Worm (Caenorhabditis elegans) whole organism, early embryonic: ENCODE data around the gene Y81B9A.3.

ENCODE experiments used
- B0310.2 ChIP-seq: sonication (generic microtip); optimal IDR thresholded peaks from 2 replicates; lab custom pipeline; 2016; ENCODE audit warnings: mild to moderate bottlenecking, missing genetic modification characterization, missing compliant biosample characterization
- F13C5.2 ChIP-seq: sonication (generic microtip); optimal IDR thresholded peaks from 2 replicates; lab custom pipeline; 2017; ENCODE audit warnings: mild to moderate bottlenecking, missing genetic modification characterization, inconsistent platforms, missing compliant biosample characterization
- aly-1 ChIP-seq: sonication (generic microtip); optimal IDR thresholded peaks from 2 replicates; lab custom pipeline; 2016; ENCODE audit warnings: missing genetic modification characterization, missing compliant biosample characterization
- ama-1 ChIP-seq: fragments of 150-350 bp; optimal IDR thresholded peaks from 2 replicates; lab custom pipeline; 2014
- ceh-13 ChIP-seq: fragments of 200-800 bp; sonication (Bioruptor generic); optimal IDR thresholded peaks from 2 replicates; lab custom pipeline; 2018; ENCODE audit warnings: mild to moderate bottlenecking, missing genetic modification characterization, missing compliant biosample characterization
- ceh-36 ChIP-seq: sonication (generic microtip); optimal IDR thresholded peaks from 2 replicates; lab custom pipeline; 2016; ENCODE audit warnings: missing genetic modification characterization, inconsistent platforms, missing compliant biosample characterization
- ets-7 ChIP-seq: sonication (generic microtip); optimal IDR thresholded peaks from 2 replicates; lab custom pipeline; 2016; ENCODE audit warnings: missing genotype, missing genetic modification characterization, missing compliant biosample characterization
- flt-1 ChIP-seq: fragments of 200-800 bp; sonication (Bioruptor generic); IDR thresholded peaks from 2 replicates; pipeline ENCODE4 v1.3.6; 2022; ENCODE audit warnings: missing genetic modification characterization, missing compliant biosample characterization
- hmbx-1 ChIP-seq: sonication (generic microtip); optimal IDR thresholded peaks from 2 replicates; lab custom pipeline; 2016; ENCODE audit warnings: mild to moderate bottlenecking, missing genetic modification characterization, missing compliant biosample characterization
- hmg-4 ChIP-seq: fragments of 200-800 bp; sonication (Bioruptor generic); optimal IDR thresholded peaks from 2 replicates; lab custom pipeline; 2018; ENCODE audit warnings: mild to moderate bottlenecking, missing genetic modification characterization, missing compliant biosample characterization
- hnd-1 ChIP-seq: sonication (generic microtip); optimal IDR thresholded peaks from 2 replicates; lab custom pipeline; 2016; ENCODE audit warnings: missing genetic modification characterization, missing compliant biosample characterization
- pes-1 ChIP-seq: fragments of 200-800 bp; sonication (Bioruptor generic); IDR thresholded peaks from 2 replicates; pipeline ENCODE4 v1.3.6; 2022; ENCODE audit warnings: missing genetic modification reagents, missing genetic modification characterization, missing compliant biosample characterization
- scrt-1 ChIP-seq: fragments of 200-800 bp; sonication (Bioruptor generic); IDR thresholded peaks from 2 replicates; pipeline ENCODE4 v1.3.6; 2022; ENCODE audit warnings: missing genetic modification characterization, missing compliant biosample characterization
- sea-1 ChIP-seq: fragments of 200-800 bp; sonication (Bioruptor generic); conservative IDR thresholded peaks from 2 replicates; pipeline ENCODE4 v1.3.6; 2022; ENCODE audit warnings: missing genetic modification characterization, missing compliant biosample characterization
- tbx-11 ChIP-seq: fragments of 200-800 bp; sonication (Bioruptor generic); IDR thresholded peaks from 2 replicates; pipeline ENCODE4 v1.3.6; 2022; ENCODE audit warnings: missing genetic modification characterization, missing compliant biosample characterization
- tbx-37 ChIP-seq: fragments of 200-800 bp; sonication (Bioruptor generic); conservative IDR thresholded peaks from 2 replicates; pipeline ENCODE4 v1.3.6; 2022; ENCODE audit warnings: missing genetic modification reagents, missing genetic modification characterization, missing compliant biosample characterization
- tra-4 ChIP-seq: sonication (generic microtip); optimal IDR thresholded peaks from 2 replicates; lab custom pipeline; 2017; ENCODE audit warnings: missing genetic modification characterization, missing compliant biosample characterization

Y81B9A.3 gene

ce11 chrX:9161253-9161904 is 20.9 kb upstream of the Y81B9A.3 start:
- no peak for TF ChIP-seq ceh-36 (tag; lab: Kevin White, UChicago)
- no peak for TF ChIP-seq hnd-1
- TF ChIP-seq tbx-37 (GFP tag; lab: Robert Waterston, UW): no peak
- no peak for TF ChIP-seq sea-1
- no peak for TF ChIP-seq ceh-13 (GFP tag; lab: Kevin White, UChicago)
- TF ChIP-seq aly-1 (tag; lab: Kevin White, UChicago): no peak
- no peak for TF ChIP-seq tra-4 (tag; lab: Kevin White, UChicago)
- TF ChIP-seq hmg-4: no peak
- TF ChIP-seq pes-1 (GFP tag; lab: Robert Waterston, UW): no peak
- no peak for TF ChIP-seq ets-7 (tag; lab: Kevin White, UChicago)
- no peak for TF ChIP-seq scrt-1 (GFP tag; lab: Robert Waterston, UW)
- no peak for TF ChIP-seq B0310.2
- no peak for TF ChIP-seq flt-1 (GFP tag; lab: Robert Waterston, UW)
- TF ChIP-seq hmbx-1 (tag; lab: Kevin White, UChicago): no peak
- no peak for TF ChIP-seq F13C5.2 (tag; lab: Kevin White, UChicago)
- no peak for TF ChIP-seq ama-1 (lab: Kevin White, UChicago)
- no peak for TF ChIP-seq tbx-11

ce11 chrX:9162864-9163263 is 19.4 kb upstream of the Y81B9A.3 start, which contains the start of gene tsp-11:
Gene tsp-11 (plus strand): TSS chrX:9163164.
- no peak for TF ChIP-seq pes-1 (GFP tag; lab: Robert Waterston, UW)
- no peak for TF ChIP-seq hmg-4
- no peak for TF ChIP-seq tbx-11
- no peak for TF ChIP-seq ceh-13 (GFP tag; lab: Kevin White, UChicago)
- no peak for TF ChIP-seq aly-1 (tag; lab: Kevin White, UChicago)
- TF ChIP-seq hmbx-1 (tag; lab: Kevin White, UChicago): no peak
- TF ChIP-seq ets-7 (tag; lab: Kevin White, UChicago): no peak
- TF ChIP-seq hnd-1: no peak
- TF ChIP-seq F13C5.2 (tag; lab: Kevin White, UChicago): no peak
- TF ChIP-seq ceh-36 (tag; lab: Kevin White, UChicago): no peak
- TF ChIP-seq flt-1 (GFP tag; lab: Robert Waterston, UW): no peak
- TF ChIP-seq B0310.2: no peak
- no peak for TF ChIP-seq tbx-37 (GFP tag; lab: Robert Waterston, UW)
- no peak for TF ChIP-seq sea-1
- TF ChIP-seq ama-1 (lab: Kevin White, UChicago): no peak

- no peak for TF ChIP-seq tbx-11
- no peak for TF ChIP-seq hmg-4
- no peak for TF ChIP-seq tbx-37 (GFP tag; lab: Robert Waterston, UW)
- TF ChIP-seq ceh-36 (tag; lab: Kevin White, UChicago): no peak
- no peak for TF ChIP-seq aly-1 (tag; lab: Kevin White, UChicago)
- TF ChIP-seq hmbx-1 (tag; lab: Kevin White, UChicago): no peak
- no peak for TF ChIP-seq scrt-1 (GFP tag; lab: Robert Waterston, UW)
- no peak for TF ChIP-seq flt-1 (GFP tag; lab: Robert Waterston, UW)
- no peak for TF ChIP-seq pes-1 (GFP tag; lab: Robert Waterston, UW)
- no peak for TF ChIP-seq tra-4 (tag; lab: Kevin White, UChicago)
These were observed 15.3 kb upstream of the Y81B9A.3 start, which contains the start of gene B0563.10 for ce11 chrX:9166921-9167320. Gene B0563.10 (minus strand): TSS chrX:9167245.

- TF ChIP-seq hmbx-1 (tag; lab: Kevin White, UChicago) (no peak), tbx-11 (no peak), sea-1 (no peak), aly-1 (tag; lab: Kevin White, UChicago) (no peak), ceh-36 (tag; lab: Kevin White, UChicago) (no peak)
These were observed 14.0 kb upstream of the Y81B9A.3 start, which contains the start of gene B0563.9 for ce11 chrX:9168239-9168638. Gene B0563.9 (plus strand): TSS chrX:9168539.

- TF ChIP-seq tbx-11 (no peak), pes-1 (GFP tag; lab: Robert Waterston, UW) (no peak), scrt-1 (GFP tag; lab: Robert Waterston, UW) (no peak), tra-4 (tag; lab: Kevin White, UChicago) (no peak), hmg-4 (no peak), flt-1 (GFP tag; lab: Robert Waterston, UW) (no peak), aly-1 (tag; lab: Kevin White, UChicago) (no peak), ceh-36 (tag; lab: Kevin White, UChicago) (no peak), ama-1 (lab: Kevin White, UChicago) (no peak), F13C5.2 (tag; lab: Kevin White, UChicago) (no peak), sea-1 (no peak), tbx-37 (GFP tag; lab: Robert Waterston, UW) (no peak), ceh-13 (GFP tag; lab: Kevin White, UChicago) (no peak), hmbx-1 (tag; lab: Kevin White, UChicago) (no peak), ets-7 (tag; lab: Kevin White, UChicago) (no peak), B0310.2 (no peak), hnd-1 (no peak)
These were observed 12.2 kb upstream of the Y81B9A.3 start for ce11 chrX:9170058-9170457.

ce11 chrX:9171241-9171640 is 11.0 kb upstream of the Y81B9A.3 start, which contains the start of gene B0563.1:
Gene B0563.1 (plus strand): TSS chrX:9171541.
- TF ChIP-seq tra-4 (tag; lab: Kevin White, UChicago): no peak
- no peak for TF ChIP-seq ama-1 (lab: Kevin White, UChicago)
- TF ChIP-seq scrt-1 (GFP tag; lab: Robert Waterston, UW): no peak
- TF ChIP-seq B0310.2: no peak

- no peak for TF ChIP-seq hmbx-1 (tag; lab: Kevin White, UChicago)
- TF ChIP-seq ceh-13 (GFP tag; lab: Kevin White, UChicago): no peak
- no peak for TF ChIP-seq flt-1 (GFP tag; lab: Robert Waterston, UW)
- TF ChIP-seq ama-1 (lab: Kevin White, UChicago): no peak
- no peak for TF ChIP-seq pes-1 (GFP tag; lab: Robert Waterston, UW)
- TF ChIP-seq B0310.2: no peak
- no peak for TF ChIP-seq ceh-36 (tag; lab: Kevin White, UChicago)
- TF ChIP-seq tbx-11: no peak
- no peak for TF ChIP-seq tbx-37 (GFP tag; lab: Robert Waterston, UW)
- no peak for TF ChIP-seq sea-1
- no peak for TF ChIP-seq aly-1 (tag; lab: Kevin White, UChicago)
- no peak for TF ChIP-seq ets-7 (tag; lab: Kevin White, UChicago)
- no peak for TF ChIP-seq tra-4 (tag; lab: Kevin White, UChicago)
- TF ChIP-seq hmg-4: no peak
- TF ChIP-seq F13C5.2 (tag; lab: Kevin White, UChicago): no peak
- TF ChIP-seq hnd-1: no peak
- TF ChIP-seq scrt-1 (GFP tag; lab: Robert Waterston, UW): no peak
These were observed 10.0 kb upstream of the Y81B9A.3 start, which contains the start of gene B0563.18 for ce11 chrX:9172278-9172677. Gene B0563.18 (plus strand): TSS chrX:9172578.
